Worm (Caenorhabditis elegans) whole organism, midembryonic: ENCODE results near the gene clc-19.

Experiments
- cog-1 ChIP-seq: sonication (generic microtip); optimal IDR thresholded peaks from 2 replicates; lab custom pipeline; 2016; ENCODE audit warnings: missing genetic modification characterization, missing compliant biosample characterization
- flt-1 ChIP-seq: fragments of 200-800 bp; sonication (Bioruptor generic); IDR thresholded peaks from 2 replicates; pipeline ENCODE4 v1.3.6; 2022; ENCODE audit warnings: missing genetic modification characterization, missing compliant biosample characterization
- klf-2 ChIP-seq: fragments of 200-800 bp; sonication (Bioruptor generic); conservative IDR thresholded peaks from 2 replicates; pipeline ENCODE4 v1.3.6; 2022; ENCODE audit warnings: missing genetic modification reagents, missing genetic modification characterization, missing compliant biosample characterization
- med-1 ChIP-seq: sonication (generic microtip); optimal IDR thresholded peaks from 2 replicates; lab custom pipeline; 2017; ENCODE audit warnings: missing genetic modification characterization, mild to moderate bottlenecking, missing compliant biosample characterization, antibody characterized with exemption, missing genetic modification reagents; ENCODE audit not compliant: insufficient read depth
- ref-1 ChIP-seq: fragments of 200-800 bp; sonication (Bioruptor generic); conservative IDR thresholded peaks from 2 replicates; pipeline ENCODE4 v1.3.6; 2022; ENCODE audit warnings: missing genetic modification reagents, missing genetic modification characterization, missing compliant biosample characterization
- tab-1 ChIP-seq: fragments of 200-800 bp; sonication (Bioruptor generic); IDR thresholded peaks from 2 replicates; pipeline ENCODE4 v1.3.6; 2022; ENCODE audit warnings: missing genetic modification characterization, missing compliant biosample characterization
- ztf-23 ChIP-seq: fragments of 200-800 bp; sonication (Bioruptor generic); IDR thresholded peaks from 2 replicates; pipeline ENCODE4 v1.3.6; 2022; ENCODE audit warnings: missing genetic modification reagents, missing genetic modification characterization, missing compliant biosample characterization
- ztf-29 ChIP-seq: fragments of 200-800 bp; sonication (Bioruptor generic); IDR thresholded peaks from 2 replicates; pipeline ENCODE4 v1.3.6; 2022; ENCODE audit warnings: missing genetic modification reagents, missing genetic modification characterization, missing compliant biosample characterization

ce11 chrIII:861819-862356, 11.5 kb downstream of the clc-19 start, which contains the start of gene arx-4:
- TF ChIP-seq flt-1 (GFP tag; lab: Robert Waterston, UW), result no peak
- no peak for TF ChIP-seq klf-2 (GFP tag; lab: Robert Waterston, UW)
- no peak for TF ChIP-seq ref-1 (GFP tag; lab: Robert Waterston, UW)
- TF ChIP-seq ztf-29 (GFP tag; lab: Robert Waterston, UW), result no peak
- no peak for TF ChIP-seq med-1
- no peak for TF ChIP-seq cog-1
- TF ChIP-seq tab-1 (GFP tag; lab: Robert Waterston, UW), result no peak
- no peak for TF ChIP-seq ztf-23 (GFP tag; lab: Robert Waterston, UW)
